Worm (Caenorhabditis elegans) whole organism, late embryonic: ENCODE results near the gene F46B3.14.

Experiments used
- K02D7.2 ChIP-seq: sonication (generic microtip); optimal IDR thresholded peaks from 2 replicates; lab custom pipeline; 2017; ENCODE audit warnings: mild to moderate bottlenecking, missing genetic modification characterization, missing compliant biosample characterization
- ceh-24 ChIP-seq: sonication (generic microtip); optimal IDR thresholded peaks from 2 replicates; lab custom pipeline; 2016; ENCODE audit warnings: mild to moderate bottlenecking, missing genetic modification characterization, missing compliant biosample characterization
- che-1 ChIP-seq: sonication (generic microtip); optimal IDR thresholded peaks from 2 replicates; lab custom pipeline; 2016; ENCODE audit warnings: mild to moderate bottlenecking, missing genetic modification characterization, missing compliant biosample characterization
- dve-1 ChIP-seq: sonication (generic microtip); optimal IDR thresholded peaks from 2 replicates; lab custom pipeline; 2017; ENCODE audit warnings: antibody characterized with exemption, mild to moderate bottlenecking, missing genetic modification characterization, missing compliant biosample characterization
- elt-2 ChIP-seq: sonication (generic microtip); optimal IDR thresholded peaks from 2 replicates; lab custom pipeline; 2016; ENCODE audit warnings: missing genetic modification reagents, missing genetic modification characterization, missing compliant biosample characterization
- fax-1 ChIP-seq: sonication (generic microtip); optimal IDR thresholded peaks from 2 replicates; lab custom pipeline; 2016; ENCODE audit warnings: missing genotype, missing genetic modification characterization, missing compliant biosample characterization
- fkh-6 ChIP-seq: sonication (generic microtip); optimal IDR thresholded peaks from 2 replicates; lab custom pipeline; 2016; ENCODE audit warnings: missing genetic modification characterization, missing compliant biosample characterization

- no peak for TF ChIP-seq ceh-24 (tag; lab: Kevin White, UChicago)
- TF ChIP-seq elt-2: no peak
- TF ChIP-seq K02D7.2 (tag; lab: Kevin White, UChicago): no peak
- TF ChIP-seq dve-1 (tag; lab: Kevin White, UChicago): no peak
- no peak for TF ChIP-seq che-1
- TF ChIP-seq fkh-6 (tag; lab: Kevin White, UChicago): no peak
- TF ChIP-seq fax-1 (tag; lab: Kevin White, UChicago): no peak
Observed at ce11 chrV:20599795-20600194, 31.4 kb downstream of the F46B3.14 start, which contains the start of gene col-163.
